Worm (Caenorhabditis elegans) whole organism, L2 larva: ENCODE measurements around the gene let-716.
A peak's percentile ranks its signal among the peaks of the same experiment; 100 is the strongest.

ENCODE experiments used
- C34F6.9 ChIP-seq: fragments of 150-350 bp; optimal IDR thresholded peaks from 2 replicates; lab custom pipeline; 2014; ENCODE audit warnings: missing biosample characterization, missing genetic modification characterization
- F13H6.1 ChIP-seq: sonication (generic microtip); optimal IDR thresholded peaks from 2 replicates; lab custom pipeline; 2016; ENCODE audit warnings: missing genetic modification characterization, missing compliant biosample characterization
- Y55F3AM.14 ChIP-seq: fragments of 200-800 bp; sonication (Bioruptor generic); optimal IDR thresholded peaks from 2 replicates; lab custom pipeline; 2018; ENCODE audit warnings: mild to moderate bottlenecking, missing genetic modification characterization, missing compliant biosample characterization
- ZK546.5 ChIP-seq: sonication (generic microtip); optimal IDR thresholded peaks from 2 replicates; lab custom pipeline; 2017; ENCODE audit warnings: missing biosample characterization, missing genetic modification characterization
- aly-2 ChIP-seq: fragments of 150-350 bp; optimal IDR thresholded peaks from 2 replicates; lab custom pipeline; 2014; ENCODE audit warnings: missing biosample characterization, missing genetic modification characterization
- ama-1 ChIP-seq: fragments of 150-350 bp; optimal IDR thresholded peaks from 2 replicates; lab custom pipeline; 2018; ENCODE audit warnings: inconsistent platforms
- blmp-1 ChIP-seq: sonication (generic microtip); optimal IDR thresholded peaks from 2 replicates; lab custom pipeline; 2017; ENCODE audit warnings: missing genetic modification characterization, mild to moderate bottlenecking, missing compliant biosample characterization, antibody characterized with exemption, moderate library complexity; ENCODE audit not compliant: insufficient read depth
- ceh-16 ChIP-seq: fragments of 150-350 bp; optimal IDR thresholded peaks from 2 replicates; lab custom pipeline; 2014; ENCODE audit warnings: missing biosample characterization, missing genetic modification characterization
- ceh-82 ChIP-seq: fragments of 150-350 bp; optimal IDR thresholded peaks from 2 replicates; lab custom pipeline; 2014; ENCODE audit warnings: missing biosample characterization, missing genetic modification characterization
- crh-2 ChIP-seq: sonication (generic microtip); optimal IDR thresholded peaks from 2 replicates; lab custom pipeline; 2017; ENCODE audit warnings: missing biosample characterization, missing genetic modification characterization
- dmd-4 ChIP-seq: sonication (generic microtip); optimal IDR thresholded peaks from 2 replicates; lab custom pipeline; 2017; ENCODE audit warnings: missing biosample characterization, missing genetic modification characterization
- egl-27 ChIP-seq: sonication (generic microtip); optimal IDR thresholded peaks from 3 replicates; lab custom pipeline; 2017; ENCODE audit warnings: missing biosample characterization, missing genetic modification reagents, missing genetic modification characterization
- elt-3 ChIP-seq: sonication (generic microtip); optimal IDR thresholded peaks from 2 replicates; lab custom pipeline; 2017; ENCODE audit warnings: missing biosample characterization, missing genetic modification characterization
- fos-1 ChIP-seq: fragments of 150-350 bp; optimal IDR thresholded peaks from 2 replicates; lab custom pipeline; 2014; ENCODE audit warnings: missing biosample characterization, missing genetic modification characterization
- lin-11 ChIP-seq: fragments of 150-350 bp; sonication (generic microtip); optimal IDR thresholded peaks from 2 replicates; lab custom pipeline; 2014; ENCODE audit warnings: missing biosample characterization, missing genetic modification characterization, inconsistent platforms, mixed read lengths
- lin-13 ChIP-seq: fragments of 150-350 bp; optimal IDR thresholded peaks from 2 replicates; lab custom pipeline; 2014; ENCODE audit warnings: missing biosample characterization, missing genetic modification reagents, missing genetic modification characterization
- lin-39 ChIP-seq: fragments of 150-350 bp; optimal IDR thresholded peaks from 2 replicates; lab custom pipeline; 2014; ENCODE audit warnings: missing biosample characterization, missing genetic modification reagents, missing genetic modification characterization
- mab-5 ChIP-seq: fragments of 150-350 bp; optimal IDR thresholded peaks from 2 replicates; lab custom pipeline; 2014; ENCODE audit warnings: missing biosample characterization, missing genetic modification characterization
- mbf-1 ChIP-seq: sonication (generic microtip); optimal IDR thresholded peaks from 2 replicates; lab custom pipeline; 2017; ENCODE audit warnings: missing biosample characterization, missing genetic modification characterization
- mdl-1 ChIP-seq, 2 experiments: fragments of 150-350 bp in 1 of 2; sonication (generic microtip) in 1 of 2; optimal IDR thresholded peaks; 2 replicates each; lab custom pipeline; 2017; ENCODE audit warnings: missing biosample characterization in 2 of 2, missing genetic modification characterization in 2 of 2
- nhr-10 ChIP-seq: sonication (generic microtip); optimal IDR thresholded peaks from 2 replicates; lab custom pipeline; 2017; ENCODE audit warnings: missing biosample characterization, missing genetic modification characterization
- nhr-12 ChIP-seq: fragments of 150-350 bp; optimal IDR thresholded peaks from 2 replicates; lab custom pipeline; 2014; ENCODE audit warnings: missing biosample characterization, missing genetic modification characterization
- nhr-129 ChIP-seq: fragments of 150-350 bp; optimal IDR thresholded peaks from 2 replicates; lab custom pipeline; 2014; ENCODE audit warnings: missing biosample characterization, missing genetic modification characterization
- nhr-21 ChIP-seq: fragments of 150-350 bp; optimal IDR thresholded peaks from 2 replicates; lab custom pipeline; 2014; ENCODE audit warnings: missing biosample characterization, missing genetic modification characterization
- nhr-23 ChIP-seq: fragments of 150-350 bp; optimal IDR thresholded peaks from 2 replicates; lab custom pipeline; 2014; ENCODE audit warnings: missing biosample characterization, missing genetic modification reagents, missing genetic modification characterization
- nhr-237 ChIP-seq: fragments of 150-350 bp; optimal IDR thresholded peaks from 2 replicates; lab custom pipeline; 2014; ENCODE audit warnings: missing biosample characterization, missing genetic modification characterization
- nhr-77 ChIP-seq: fragments of 150-350 bp; optimal IDR thresholded peaks from 2 replicates; lab custom pipeline; 2014; ENCODE audit warnings: missing biosample characterization, missing genetic modification characterization
- peb-1 ChIP-seq: fragments of 150-350 bp; optimal IDR thresholded peaks from 2 replicates; lab custom pipeline; 2014; ENCODE audit warnings: missing biosample characterization, missing genetic modification characterization
- sem-4 ChIP-seq: fragments of 150-350 bp; optimal IDR thresholded peaks from 2 replicates; lab custom pipeline; 2014; ENCODE audit warnings: missing biosample characterization, missing genetic modification reagents, missing genetic modification characterization
- skn-1 ChIP-seq: sonication (generic microtip); optimal IDR thresholded peaks from 2 replicates; lab custom pipeline; 2017; ENCODE audit warnings: missing biosample characterization, missing genetic modification characterization
- sma-3 ChIP-seq: sonication (generic microtip); optimal IDR thresholded peaks from 2 replicates; lab custom pipeline; 2016; ENCODE audit warnings: missing genetic modification reagents, missing genetic modification characterization, missing compliant biosample characterization
- sma-9 ChIP-seq, 2 experiments: fragments of 150-350 bp in 1 of 2; sonication (generic microtip) in 1 of 2; optimal IDR thresholded peaks; 2 replicates each; lab custom pipeline; 2014 to 2016; ENCODE audit warnings: missing genetic modification characterization in 2 of 2, mild to moderate bottlenecking in 1 of 2, missing biosample characterization in 1 of 2, missing compliant biosample characterization in 1 of 2, missing genetic modification reagents in 1 of 2, moderate library complexity in 1 of 2
- snpc-4 ChIP-seq: fragments of 150-350 bp; optimal IDR thresholded peaks from 2 replicates; lab custom pipeline; 2014; ENCODE audit warnings: missing biosample characterization, missing genetic modification characterization
- unc-55 ChIP-seq: fragments of 150-350 bp; sonication (generic microtip); optimal IDR thresholded peaks from 3 replicates; lab custom pipeline; 2014; ENCODE audit warnings: missing biosample characterization, missing genetic modification reagents, missing genetic modification characterization
- unc-62 ChIP-seq: fragments of 150-350 bp; optimal IDR thresholded peaks from 2 replicates; lab custom pipeline; 2014; ENCODE audit warnings: missing biosample characterization, missing genetic modification reagents, missing genetic modification characterization
- zag-1 ChIP-seq: fragments of 150-350 bp; optimal IDR thresholded peaks from 2 replicates; lab custom pipeline; 2014; ENCODE audit warnings: missing biosample characterization, missing genetic modification characterization
- ztf-11 ChIP-seq: sonication (generic microtip); optimal IDR thresholded peaks from 2 replicates; lab custom pipeline; 2017; ENCODE audit warnings: missing biosample characterization, missing genetic modification characterization
- ztf-4 ChIP-seq: fragments of 150-350 bp; optimal IDR thresholded peaks from 2 replicates; lab custom pipeline; 2014; ENCODE audit warnings: missing biosample characterization, missing genetic modification characterization

let-716 gene

DNA sequence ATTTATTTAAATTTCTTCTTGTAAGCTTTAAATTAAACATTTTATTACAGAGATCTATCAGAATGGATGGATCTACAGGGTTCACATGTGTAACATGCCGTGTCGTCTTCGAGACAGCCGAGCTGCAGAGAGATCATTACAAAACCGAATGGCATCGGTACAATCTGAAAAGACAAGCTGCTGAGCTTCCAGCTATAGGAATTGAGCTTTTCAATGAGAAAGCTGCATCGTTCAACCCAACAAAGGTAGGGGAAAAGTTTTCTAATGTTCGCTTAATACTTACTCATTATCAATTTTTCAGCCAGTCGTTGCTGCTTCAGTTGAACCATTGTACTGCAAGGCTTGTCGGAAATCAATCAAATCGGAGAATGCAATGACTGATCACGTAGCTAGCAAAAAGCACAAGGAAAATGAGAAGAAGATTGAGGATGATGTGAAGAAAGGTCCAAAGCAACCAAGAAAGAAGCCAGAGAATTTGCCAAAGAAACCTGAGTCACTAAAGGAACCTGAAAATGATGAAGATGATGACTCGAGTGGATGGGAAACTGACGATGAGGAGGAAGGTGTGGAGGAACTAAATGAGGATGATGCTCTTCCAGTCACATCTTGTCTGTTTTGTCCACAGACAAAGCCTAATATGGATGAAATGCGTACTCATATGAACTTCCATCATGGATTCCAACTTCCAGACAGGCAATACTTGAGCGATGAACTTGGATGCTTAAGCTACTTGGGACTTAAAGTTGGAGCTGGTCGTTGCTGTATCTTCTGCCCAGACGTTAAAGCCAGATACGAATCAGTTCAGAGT is 1.6 kb upstream of the let-716 start, which contains the start of gene znf-622:
Gene znf-622 (plus strand): TSS at position 51 of the 808 bp plus-strand sequence.
- TF ChIP-seq fos-1 (tag; lab: Kevin White, UChicago): no peak
- no peak for TF ChIP-seq F13H6.1 (tag; lab: Kevin White, UChicago)
- no peak for TF ChIP-seq zag-1 (tag; lab: Kevin White, UChicago)
- no peak for TF ChIP-seq unc-55

DNA sequence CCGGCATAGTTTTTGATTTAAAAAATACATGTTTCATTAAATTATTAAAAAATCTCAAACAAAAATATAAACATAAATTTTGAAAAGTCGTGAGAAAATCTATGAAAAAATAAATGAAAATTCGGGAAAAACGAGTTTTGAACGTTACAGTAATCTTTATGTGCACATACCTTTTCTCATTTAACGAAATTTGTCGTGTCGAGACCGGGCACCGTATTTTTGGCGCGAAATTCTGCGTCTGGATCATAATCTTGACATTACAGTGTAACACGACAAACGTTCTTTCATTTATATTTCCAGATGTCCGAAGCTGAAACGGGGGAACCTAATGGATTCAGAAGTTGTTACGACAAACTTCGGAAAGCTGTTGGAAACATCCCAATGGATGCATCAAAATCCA is 6.2 kb downstream of the let-716 start, which contains the start of gene C16A3.2:
Gene C16A3.2 (plus strand): TSS at position 301 of the 400 bp plus-strand sequence.
- TF ChIP-seq fos-1 (tag; lab: Kevin White, UChicago) (no peak), snpc-4 (tag; lab: Kevin White, UChicago) (no peak), lin-11 (tag; lab: Kevin White, UChicago) (no peak), dmd-4 (tag; lab: Kevin White, UChicago) (no peak), mdl-1 (tag; optimal IDR thresholded peaks at IDR 0.05; lab: Kevin White, UChicago) (no peak)

DNA sequence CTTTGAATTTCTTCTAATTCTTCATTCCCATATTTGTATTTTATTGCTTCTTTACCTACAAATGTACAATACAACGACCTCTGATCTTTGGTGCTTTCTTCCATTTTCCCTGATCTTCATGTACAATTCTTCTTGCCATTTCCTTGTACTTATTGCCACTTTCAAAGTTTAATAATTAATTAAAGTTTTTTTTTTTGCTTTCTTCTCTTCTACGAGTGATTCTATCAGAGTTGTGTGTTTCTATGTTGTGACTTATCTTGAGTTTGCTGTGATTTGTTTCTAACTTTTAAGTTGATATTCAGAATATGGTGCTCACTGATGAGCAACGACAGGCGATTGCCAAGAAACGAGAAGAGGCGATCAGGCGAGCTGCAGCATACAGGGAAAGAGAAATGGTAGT is 7.3 kb downstream of the let-716 start, which contains the start of gene smrc-1:
Gene smrc-1 (plus strand): TSS at position 301 of the 400 bp plus-strand sequence.
- TF ChIP-seq egl-27 (tag; lab: Kevin White, UChicago): no peak
- TF ChIP-seq dmd-4 (tag; lab: Kevin White, UChicago): no peak
- no peak for TF ChIP-seq mbf-1 (tag; lab: Kevin White, UChicago)
- TF ChIP-seq lin-13: no peak
- no peak for TF ChIP-seq lin-11 (tag; lab: Kevin White, UChicago)
- TF ChIP-seq sma-3 (GFP tag; lab: Kevin White, UChicago): no peak
- TF ChIP-seq nhr-10 (tag; lab: Kevin White, UChicago): no peak
- no peak for TF ChIP-seq peb-1 (tag; lab: Kevin White, UChicago)
- TF ChIP-seq elt-3 (tag; lab: Kevin White, UChicago): no peak
- TF ChIP-seq nhr-23 (tag; lab: Kevin White, UChicago): no peak
- no peak for TF ChIP-seq mab-5 (tag; lab: Kevin White, UChicago)
- TF ChIP-seq mdl-1 (tag; optimal IDR thresholded peaks at IDR 0.05; lab: Kevin White, UChicago): no peak
- TF ChIP-seq nhr-129 (tag; lab: Kevin White, UChicago): no peak

DNA sequence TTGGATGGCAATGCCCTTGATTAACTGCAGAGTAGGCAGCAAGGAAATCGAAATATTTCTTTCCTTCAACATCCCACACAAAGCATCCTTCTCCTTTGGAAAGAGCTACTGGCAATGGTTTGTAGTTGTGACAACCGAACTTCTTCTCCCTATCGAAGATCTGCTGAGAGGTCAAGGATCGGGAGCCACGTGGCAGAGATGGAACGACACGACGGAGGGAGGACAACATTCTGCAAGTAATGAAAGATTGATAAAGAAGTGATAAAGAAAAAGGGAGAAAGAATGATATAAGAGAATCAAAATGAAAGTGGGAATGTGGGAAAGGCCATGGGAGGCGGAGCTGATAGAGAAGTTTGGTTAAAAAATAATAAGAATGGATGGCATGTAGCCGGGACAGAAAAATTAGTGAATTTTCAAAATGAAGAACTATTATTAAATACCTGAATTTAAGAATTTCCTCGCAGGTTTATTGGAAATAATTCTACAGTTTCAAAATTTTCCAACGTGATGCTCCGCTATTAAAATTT is 12.4 kb downstream of the let-716 start, which contains the start of gene oatr-1:
Gene oatr-1 (minus strand): TSS at position 477 of the 527 bp plus-strand sequence.
- TF ChIP-seq nhr-77 (tag; lab: Kevin White, UChicago) (no peak), sma-9 (GFP tag; optimal IDR thresholded peaks at IDR 0.05; lab: Kevin White, UChicago) (peak; percentile 64), sma-9 (tag; optimal IDR thresholded peaks at IDR 0.05; lab: Kevin White, UChicago) (no peak), crh-2 (peak; percentile 81), mdl-1 (tag; optimal IDR thresholded peaks at IDR 0.05; lab: Kevin White, UChicago) (peak in 1 of 2 experiments; percentile 2), nhr-12 (tag; lab: Kevin White, UChicago) (no peak), fos-1 (tag; lab: Kevin White, UChicago) (peak; percentile 7)

DNA sequence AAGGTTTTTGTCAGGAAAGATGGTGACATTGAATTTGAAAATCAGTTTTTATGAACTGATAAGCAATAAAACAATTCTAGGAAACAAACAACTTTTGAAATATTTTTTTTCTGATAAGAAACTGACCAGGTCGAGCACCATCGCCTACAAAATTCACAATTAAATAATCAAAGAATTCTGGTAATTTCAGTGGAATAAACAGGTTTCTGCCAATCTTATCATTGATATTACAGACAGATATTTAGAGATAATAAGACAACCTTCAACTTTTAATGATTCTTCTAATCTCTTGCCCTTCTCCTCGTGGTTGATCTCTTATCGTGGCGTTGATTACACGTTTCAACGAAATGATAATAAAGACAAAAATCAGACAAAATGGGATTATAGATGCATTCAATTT is 13.0 kb downstream of the let-716 start:
- TF ChIP-seq mbf-1 (tag; lab: Kevin White, UChicago): no peak
- no peak for TF ChIP-seq lin-11 (tag; lab: Kevin White, UChicago)
- TF ChIP-seq ZK546.5 (tag; lab: Kevin White, UChicago): no peak
- no peak for TF ChIP-seq F13H6.1 (tag; lab: Kevin White, UChicago)
- no peak for TF ChIP-seq lin-13
- no peak for TF ChIP-seq nhr-237 (tag; lab: Kevin White, UChicago)
- TF ChIP-seq elt-3 (tag; lab: Kevin White, UChicago): no peak
- no peak for TF ChIP-seq aly-2
- TF ChIP-seq mdl-1 (tag; optimal IDR thresholded peaks at IDR 0.05; lab: Kevin White, UChicago): peak in 1 of 2 experiments; percentile 18
- peak; percentile 59 for TF ChIP-seq fos-1 (tag; lab: Kevin White, UChicago)
- no peak for TF ChIP-seq lin-39
- no peak for TF ChIP-seq C34F6.9 (tag; lab: Kevin White, UChicago)
- no peak for TF ChIP-seq snpc-4 (tag; lab: Kevin White, UChicago)
- TF ChIP-seq blmp-1 (tag; lab: Kevin White, UChicago): peak; percentile 34
- TF ChIP-seq egl-27 (tag; lab: Kevin White, UChicago): peak; percentile 31
- no peak for TF ChIP-seq ztf-11
- TF ChIP-seq ama-1: no peak
- no peak for TF ChIP-seq mab-5 (tag; lab: Kevin White, UChicago)
- TF ChIP-seq skn-1: no peak
- no peak for TF ChIP-seq ceh-82 (tag; lab: Kevin White, UChicago)
- no peak for TF ChIP-seq ceh-16
- TF ChIP-seq zag-1 (tag; lab: Kevin White, UChicago): no peak
- no peak for TF ChIP-seq sem-4 (tag; lab: Kevin White, UChicago)
- peak; percentile 95 for TF ChIP-seq sma-9 (GFP tag; optimal IDR thresholded peaks at IDR 0.05; lab: Kevin White, UChicago)
- no peak for TF ChIP-seq sma-9 (tag; optimal IDR thresholded peaks at IDR 0.05; lab: Kevin White, UChicago)
- no peak for TF ChIP-seq unc-55
- no peak for TF ChIP-seq unc-62 (GFP tag; lab: Kevin White, UChicago)
- no peak for TF ChIP-seq peb-1 (tag; lab: Kevin White, UChicago)
- no peak for TF ChIP-seq Y55F3AM.14 (GFP tag; lab: Kevin White, UChicago)
- no peak for TF ChIP-seq ztf-4 (tag; lab: Kevin White, UChicago)
- peak; percentile 68 for TF ChIP-seq nhr-21 (tag; lab: Kevin White, UChicago)
- no peak for TF ChIP-seq dmd-4 (tag; lab: Kevin White, UChicago)
- no peak for TF ChIP-seq nhr-23 (tag; lab: Kevin White, UChicago)
- TF ChIP-seq nhr-12 (tag; lab: Kevin White, UChicago): no peak
- TF ChIP-seq nhr-77 (tag; lab: Kevin White, UChicago): no peak
